Worm (Caenorhabditis elegans) whole organism, L4/young adult: ENCODE results near the gene K10G6.5.
A peak's percentile ranks its signal among the peaks of the same experiment; 100 is the strongest.

Source experiments
- W03F9.2 ChIP-seq: fragments of 150-350 bp; optimal IDR thresholded peaks from 2 replicates; lab custom pipeline; 2014; ENCODE audit warnings: missing biosample characterization, missing genetic modification characterization
- dao-5 ChIP-seq: sonication (generic microtip); optimal IDR thresholded peaks from 2 replicates; lab custom pipeline; 2016; ENCODE audit warnings: missing genotype, missing genetic modification characterization, moderate library complexity, missing compliant biosample characterization
- him-1 ChIP-seq: sonication (generic microtip); optimal IDR thresholded peaks from 2 replicates; lab custom pipeline; 2016; ENCODE audit warnings: missing genotype, missing genetic modification reagents, missing genetic modification characterization, missing compliant biosample characterization

The K10G6.5 gene

DNA sequence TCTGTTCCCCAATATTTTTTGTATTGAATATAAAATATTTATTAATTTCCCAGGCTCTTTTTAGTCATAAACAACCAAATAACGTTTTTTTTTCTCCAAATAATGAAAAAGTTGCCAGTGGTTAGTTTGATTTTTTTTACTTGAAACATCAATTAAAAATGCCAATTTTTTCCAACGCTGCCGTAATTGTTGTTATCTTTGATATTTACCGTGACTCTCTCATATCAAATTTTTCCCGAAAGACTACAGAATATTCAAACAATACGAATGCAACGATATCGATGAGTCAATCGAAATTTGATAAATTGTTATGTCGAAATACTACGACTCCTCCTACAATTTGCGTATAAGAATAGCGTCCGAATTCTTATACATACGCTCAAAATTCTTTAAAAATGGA lies at the start of gene K10G6.5:
K10G6.5 (plus strand) TSS at position 345 of the 400 bp plus-strand sequence.
- TF ChIP-seq him-1 (tag; lab: Kevin White, UChicago), result no peak
- no peak for TF ChIP-seq W03F9.2
- no peak for TF ChIP-seq dao-5

DNA sequence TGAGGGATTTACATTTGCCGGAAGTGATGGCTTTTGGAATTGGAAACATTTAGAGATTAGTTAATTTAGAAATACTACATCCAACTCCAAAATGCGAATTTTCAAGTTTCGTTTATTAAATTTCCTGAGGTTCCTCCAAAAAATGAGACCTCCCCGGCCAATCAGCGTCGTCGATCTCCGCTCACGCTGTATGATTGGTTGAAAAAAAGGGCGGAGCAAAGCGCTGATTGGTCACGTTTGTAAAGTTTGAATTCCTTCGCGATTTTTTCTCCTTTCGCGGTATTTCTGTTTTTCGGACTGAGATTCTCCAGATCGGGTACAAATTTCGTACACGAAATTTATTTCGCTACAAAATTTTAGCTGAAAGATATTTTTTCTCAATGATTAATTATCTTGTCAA lies 39.6 kb upstream of the K10G6.5 start:
- TF ChIP-seq him-1 (tag; lab: Kevin White, UChicago) (no peak), W03F9.2 (no peak), dao-5 (no peak)

DNA sequence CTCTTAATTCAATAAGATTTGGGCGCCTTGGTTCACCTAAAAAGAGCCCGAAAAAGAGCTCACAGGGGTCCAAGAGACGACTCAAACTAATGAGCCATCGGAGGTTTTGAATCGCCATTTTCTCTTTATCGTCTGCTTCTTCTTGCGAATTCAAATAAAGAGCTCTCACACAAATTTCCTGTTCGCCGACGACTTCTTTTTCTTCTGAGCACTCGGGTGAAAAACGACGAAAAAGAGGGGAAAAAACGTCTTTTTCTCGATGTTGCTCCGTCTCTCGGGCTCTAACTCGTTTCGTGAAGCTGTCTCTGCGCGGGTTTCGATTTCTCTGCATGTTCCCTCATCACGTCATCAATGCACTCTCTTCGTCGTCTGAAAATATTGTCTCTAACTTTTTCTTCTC lies 38.5 kb upstream of the K10G6.5 start:
- TF ChIP-seq W03F9.2 (no peak), him-1 (tag; lab: Kevin White, UChicago) (peak; percentile 10)

DNA sequence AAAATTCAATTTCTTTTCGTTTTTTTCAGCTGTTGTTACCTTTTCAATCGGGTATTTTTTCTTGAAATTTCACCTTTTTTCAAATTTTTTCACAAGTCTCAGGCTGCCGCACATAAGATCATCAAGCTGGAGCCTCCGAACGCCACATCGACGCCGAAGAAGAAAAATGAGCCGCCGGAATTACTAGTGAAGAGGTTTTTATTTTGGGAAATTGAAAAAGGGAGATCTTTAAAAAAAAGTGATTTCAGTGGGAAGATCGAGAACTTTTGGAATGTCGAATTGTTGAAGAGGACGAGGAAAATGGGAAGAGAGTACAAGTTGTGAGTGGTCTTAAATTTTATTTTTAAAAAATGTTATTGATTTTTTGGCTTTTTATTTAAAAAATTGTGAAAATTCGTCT lies 37.0 kb upstream of the K10G6.5 start, which contains the start of gene sea-2:
sea-2 (plus strand) TSS at position 301 of the 400 bp plus-strand sequence.
- TF ChIP-seq him-1 (tag; lab: Kevin White, UChicago), result no peak
- no peak for TF ChIP-seq dao-5
- no peak for TF ChIP-seq W03F9.2

DNA sequence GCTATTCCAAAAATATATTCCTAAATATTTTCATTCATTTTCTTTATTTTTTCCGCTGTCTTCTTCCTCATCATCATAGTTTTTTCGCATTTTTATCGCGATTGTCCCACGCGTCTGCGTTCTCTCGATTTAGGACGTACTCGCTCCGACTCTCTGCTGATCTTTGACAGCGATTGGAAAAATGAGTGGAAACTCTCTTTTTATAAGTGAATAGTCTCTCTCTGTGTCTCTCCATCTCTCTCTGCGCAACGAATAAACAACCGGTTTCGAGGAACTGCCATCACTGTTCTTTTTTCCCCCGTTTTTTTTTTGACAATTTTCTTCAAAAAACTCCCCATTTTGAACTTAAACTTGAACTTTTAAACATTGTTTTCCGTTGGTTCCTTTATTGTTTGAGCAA lies 35.7 kb upstream of the K10G6.5 start:
- TF ChIP-seq him-1 (tag; lab: Kevin White, UChicago) (no peak), dao-5 (no peak), W03F9.2 (no peak)

DNA sequence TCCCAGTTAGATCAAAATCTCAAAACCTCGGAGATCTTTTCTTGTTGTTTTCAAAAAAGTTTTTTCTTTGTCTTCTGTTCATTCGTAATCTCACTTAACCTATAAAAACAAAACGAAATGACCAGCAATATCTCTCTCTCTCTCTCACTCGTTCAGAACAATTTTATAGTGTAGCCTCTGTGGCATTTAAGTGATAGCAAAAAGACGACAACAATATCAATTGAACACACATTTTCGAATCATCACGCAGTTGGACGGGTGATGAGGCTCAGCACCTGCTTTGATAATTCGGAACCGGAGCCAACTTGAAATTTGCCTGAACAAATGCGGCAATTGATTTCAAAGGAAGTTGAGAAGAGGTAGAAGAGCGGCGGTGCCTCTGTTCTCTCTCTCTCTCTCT lies 34.7 kb upstream of the K10G6.5 start:
- TF ChIP-seq dao-5, result no peak
- no peak for TF ChIP-seq W03F9.2
- no peak for TF ChIP-seq him-1 (tag; lab: Kevin White, UChicago)

DNA sequence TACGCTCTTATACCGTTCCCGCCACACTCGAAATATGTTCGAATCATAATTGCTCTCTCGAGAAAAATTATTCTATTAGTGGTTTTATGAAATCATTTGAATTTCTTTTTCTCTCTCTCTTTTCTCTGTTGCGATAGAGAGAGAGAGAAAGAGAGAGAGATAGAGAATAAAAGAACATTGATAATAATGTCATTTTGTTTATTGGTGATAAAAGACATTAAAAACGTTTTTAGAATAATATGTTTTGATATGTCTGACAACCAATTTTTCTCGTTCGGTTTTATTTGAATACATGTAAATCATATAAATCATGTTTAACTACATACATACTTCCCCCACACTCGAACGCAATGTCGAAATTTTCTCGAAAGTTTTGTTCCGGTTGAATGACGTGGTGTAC lies 34.1 kb upstream of the K10G6.5 start:
- TF ChIP-seq W03F9.2 (no peak), dao-5 (no peak), him-1 (tag; lab: Kevin White, UChicago) (no peak)

DNA sequence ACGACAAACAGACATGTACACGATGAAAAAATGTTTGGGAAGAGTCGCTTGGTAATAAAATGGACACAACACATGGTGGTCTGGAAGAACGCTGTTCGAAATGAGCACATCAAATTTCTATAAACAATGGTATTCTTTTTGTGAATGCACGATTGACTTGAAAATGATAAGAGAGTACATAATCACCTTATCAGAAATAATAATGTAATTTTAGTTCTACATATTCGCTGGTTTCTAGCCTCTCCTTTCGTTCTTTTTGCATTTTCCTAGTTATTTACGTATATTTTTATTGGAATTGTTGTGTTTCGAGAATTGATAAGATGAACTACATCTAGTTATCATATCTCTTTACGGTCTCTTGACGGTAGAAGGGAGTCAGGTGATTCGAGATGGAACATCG lies 33.0 kb upstream of the K10G6.5 start:
- TF ChIP-seq dao-5, result no peak

DNA sequence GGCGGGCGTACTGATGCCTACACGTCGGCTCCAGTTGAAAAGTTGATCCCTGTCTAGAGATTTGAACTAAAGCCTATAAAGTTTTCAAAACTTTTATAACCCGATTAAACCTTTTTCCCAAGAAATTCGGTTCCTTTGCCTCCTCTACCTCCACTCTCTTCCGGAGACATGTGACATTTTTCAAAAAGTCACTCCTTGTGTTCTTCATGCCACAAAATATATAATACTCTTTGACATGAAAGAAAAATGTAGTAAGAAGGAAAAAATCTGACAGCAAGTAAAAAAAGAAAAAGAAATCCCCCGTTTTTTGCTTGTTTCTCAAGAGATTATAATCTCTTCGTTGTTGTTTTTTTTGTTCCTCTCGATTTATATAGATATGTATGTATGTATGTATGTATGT lies 32.2 kb upstream of the K10G6.5 start:
- TF ChIP-seq dao-5 (no peak), W03F9.2 (no peak), him-1 (tag; lab: Kevin White, UChicago) (no peak)

DNA sequence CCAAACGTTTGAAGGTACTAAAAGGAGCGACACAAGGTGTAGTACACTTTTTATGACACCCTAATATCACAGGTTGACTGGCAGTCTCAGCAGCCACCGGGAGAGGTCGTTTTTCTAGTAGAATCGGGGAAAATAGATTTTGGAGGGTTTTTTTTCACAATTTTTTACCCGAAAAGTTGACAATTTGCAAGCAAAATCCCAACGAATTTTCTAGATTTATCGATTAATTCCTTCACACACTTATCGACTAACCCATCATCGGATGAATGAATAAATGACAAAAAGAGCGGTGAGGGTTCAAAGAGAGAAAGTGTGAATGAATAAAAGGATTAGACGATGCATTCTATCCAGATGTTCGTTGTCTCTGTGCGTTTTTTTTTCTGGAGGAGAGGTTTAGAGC lies 31.1 kb upstream of the K10G6.5 start:
- TF ChIP-seq W03F9.2 (no peak), dao-5 (no peak), him-1 (tag; lab: Kevin White, UChicago) (no peak)

DNA sequence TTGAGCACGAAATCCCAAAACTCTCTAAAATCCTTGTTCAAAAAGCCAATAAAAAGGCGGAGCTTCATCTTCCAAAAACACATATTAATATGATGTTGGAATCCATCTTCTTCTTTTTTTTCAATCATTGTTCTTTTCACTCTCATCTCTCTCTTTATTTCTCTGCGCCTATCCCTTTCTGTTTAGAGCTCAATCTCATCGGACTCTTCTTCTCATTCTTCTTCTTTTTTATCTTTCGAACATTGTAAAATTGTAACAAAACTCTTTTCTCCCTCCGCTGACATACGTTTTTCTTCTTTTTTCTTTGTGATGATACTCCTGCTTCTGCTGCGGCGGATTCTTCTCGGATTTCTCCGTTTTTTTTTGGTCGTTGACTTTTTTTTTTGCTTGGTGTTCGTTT lies 30.3 kb upstream of the K10G6.5 start:
- TF ChIP-seq him-1 (tag; lab: Kevin White, UChicago), result no peak
- TF ChIP-seq W03F9.2, result no peak
- no peak for TF ChIP-seq dao-5

DNA sequence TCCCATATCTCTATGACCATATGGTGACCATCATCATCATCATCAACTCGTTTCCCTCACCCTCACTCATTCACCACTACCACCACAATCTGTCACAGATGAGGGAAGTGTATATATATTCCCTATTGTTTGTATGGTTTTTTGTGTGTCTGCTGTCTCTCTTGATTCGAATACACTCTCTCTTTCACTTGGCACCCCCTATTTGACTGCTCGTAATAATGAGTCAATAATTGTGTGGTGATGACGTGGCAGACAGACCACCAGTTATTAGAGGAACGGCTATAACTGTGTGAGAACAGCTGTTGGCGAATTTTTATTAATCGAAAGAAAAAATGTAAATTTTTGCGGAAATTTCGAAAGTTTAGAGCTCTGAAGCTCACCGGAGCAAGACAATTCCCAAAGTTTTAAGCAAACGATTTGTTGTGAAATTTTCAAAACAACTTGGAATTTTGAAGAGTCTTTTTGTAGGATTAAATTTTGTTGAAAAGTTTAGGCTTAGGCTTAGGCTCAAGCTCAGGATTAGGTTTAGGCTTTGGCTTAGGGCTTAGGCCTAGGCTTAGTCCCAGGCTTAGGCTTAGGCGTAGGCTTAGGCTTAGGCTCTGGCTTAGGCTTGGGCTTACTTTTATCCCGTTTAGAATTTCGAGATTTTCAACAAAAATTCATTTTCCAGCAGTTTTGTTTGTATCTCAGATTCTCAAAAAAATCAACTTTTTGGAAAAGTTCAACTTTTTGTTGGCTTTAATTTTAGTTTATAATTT lies 29.4 kb upstream of the K10G6.5 start:
- no peak for TF ChIP-seq him-1 (tag; lab: Kevin White, UChicago)
- TF ChIP-seq dao-5, result no peak
- no peak for TF ChIP-seq W03F9.2

DNA sequence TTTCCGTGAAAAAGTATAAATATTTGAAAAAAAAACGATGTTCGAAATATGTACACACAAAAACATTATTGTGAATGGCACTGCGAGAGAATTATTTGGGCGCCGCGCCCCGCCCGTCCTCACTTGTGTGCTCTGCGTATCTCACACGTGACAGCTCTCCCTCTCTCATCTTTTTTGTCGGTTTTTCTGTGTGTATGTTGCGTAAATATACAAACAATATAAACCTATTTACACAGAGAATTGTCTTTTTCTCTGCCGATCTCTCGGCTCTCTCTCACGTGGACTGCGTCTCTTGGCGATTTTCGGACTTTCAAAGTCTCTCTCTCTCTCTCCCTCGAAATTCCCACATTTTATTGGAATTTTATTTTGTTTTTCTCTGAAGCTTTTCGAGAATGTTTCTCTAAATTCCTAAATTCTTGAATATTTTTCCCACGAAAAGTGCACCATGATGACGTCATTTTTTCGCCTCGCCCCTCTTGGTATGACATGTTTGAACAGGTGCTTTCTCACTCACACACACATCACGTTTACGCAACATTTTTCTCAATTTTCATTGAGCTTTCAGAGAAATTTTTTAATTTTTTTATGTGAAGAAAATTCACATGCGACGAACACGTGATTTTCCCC lies 28.3 kb upstream of the K10G6.5 start:
- peak; percentile 35 for TF ChIP-seq W03F9.2
- no peak for TF ChIP-seq dao-5

DNA sequence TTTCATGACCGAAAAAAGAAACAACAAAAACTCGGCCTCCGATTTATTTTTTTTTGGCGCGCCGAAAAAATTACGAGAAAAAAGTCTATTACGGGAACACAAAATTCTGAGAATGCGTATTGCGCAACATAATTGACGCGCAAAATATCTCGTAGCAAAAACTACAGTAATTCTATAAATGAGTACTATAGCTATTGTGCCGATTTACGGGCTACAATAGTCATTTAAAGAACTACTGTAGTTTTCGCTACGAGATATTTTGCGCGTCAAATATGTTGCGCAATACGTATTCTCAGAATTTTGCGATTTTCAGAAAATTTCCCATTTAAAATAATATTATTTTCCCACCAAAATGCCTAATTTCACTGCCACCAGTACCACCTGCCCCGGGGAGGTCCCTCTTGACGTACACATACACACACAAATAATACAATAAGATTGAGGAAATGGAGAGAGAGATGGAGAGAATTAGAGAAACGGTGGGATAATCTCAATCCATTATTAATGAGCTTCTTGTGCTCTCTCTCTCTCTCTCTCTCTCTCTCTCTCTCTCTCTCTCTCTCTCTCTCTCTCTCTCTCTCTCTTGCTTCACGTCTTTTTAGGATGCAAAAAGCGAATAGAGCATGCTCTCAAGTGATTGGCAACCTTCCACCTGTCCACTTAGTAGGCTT lies 27.5 kb upstream of the K10G6.5 start:
- no peak for TF ChIP-seq him-1 (tag; lab: Kevin White, UChicago)
- TF ChIP-seq dao-5, result no peak
- TF ChIP-seq W03F9.2, result no peak

DNA sequence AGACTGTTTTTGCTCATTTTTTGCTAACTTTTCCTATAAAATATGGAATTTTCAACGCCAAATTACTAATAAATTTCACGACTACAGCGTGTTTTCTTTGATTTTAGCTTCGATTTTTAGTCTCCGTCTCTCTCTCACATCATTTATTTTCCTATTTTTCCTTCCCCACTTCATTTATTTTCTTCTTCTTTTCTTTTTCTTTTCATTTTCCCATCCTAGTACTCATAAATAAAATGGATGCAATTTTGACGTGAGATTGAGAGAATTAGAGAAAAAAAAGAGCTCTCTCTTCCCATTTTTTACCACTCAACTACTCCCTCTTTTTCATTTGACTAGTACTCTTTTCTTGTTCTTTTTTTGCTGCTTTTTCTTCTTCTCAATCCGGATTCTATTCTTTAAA lies 26.8 kb upstream of the K10G6.5 start:
- TF ChIP-seq him-1 (tag; lab: Kevin White, UChicago), result no peak
